Fruit fly (Drosophila melanogaster) whole organism, prepupa: Measurements from ENCODE around the gene tfc.

Experiments used
- CG10631 ChIP-seq: fragments of 200-800 bp; sonication (Bioruptor generic); optimal IDR thresholded peaks from 2 replicates; lab custom pipeline; 2016; ENCODE audit warnings: missing biosample characterization, missing genetic modification characterization
- CG10669 ChIP-seq: fragments of 200-800 bp; sonication (Bioruptor generic); optimal IDR thresholded peaks from 3 replicates; lab custom pipeline; 2018; ENCODE audit warnings: missing biosample characterization, mild to moderate bottlenecking, missing genetic modification characterization, moderate library complexity
- CG11294 ChIP-seq: fragments of 200-800 bp; sonication (Bioruptor generic); IDR thresholded peaks from 2 replicates; pipeline ENCODE4 v1.3.6; 2022; ENCODE audit warnings: missing biosample characterization, missing genetic modification characterization
- CG11902 ChIP-seq: fragments of 200-800 bp; sonication (Bioruptor generic); optimal IDR thresholded peaks from 3 replicates; lab custom pipeline; 2016; ENCODE audit warnings: missing biosample characterization, missing genetic modification characterization
- CG15336 ChIP-seq: fragments of 200-800 bp; sonication (Bioruptor generic); IDR thresholded peaks from 2 replicates; pipeline ENCODE4 v1.3.6; 2022; ENCODE audit warnings: missing biosample characterization, missing genetic modification characterization
- CG1621 ChIP-seq: fragments of 200-800 bp; sonication (Bioruptor generic); optimal IDR thresholded peaks from 3 replicates; lab custom pipeline; 2018; ENCODE audit warnings: missing biosample characterization, mild to moderate bottlenecking, missing genetic modification characterization
- CG16779 ChIP-seq: fragments of 200-800 bp; sonication (Bioruptor generic); optimal IDR thresholded peaks from 3 replicates; lab custom pipeline; 2017; ENCODE audit warnings: missing biosample characterization, mild to moderate bottlenecking, missing genetic modification characterization
- CG3032 ChIP-seq: fragments of 200-800 bp; optimal IDR thresholded peaks from 2 replicates; lab custom pipeline; 2019; ENCODE audit warnings: missing biosample characterization, mild to moderate bottlenecking, missing genetic modification characterization, moderate library complexity
- CG31627 ChIP-seq: fragments of 200-800 bp; sonication (Bioruptor generic); optimal IDR thresholded peaks from 3 replicates; lab custom pipeline; 2016; ENCODE audit warnings: missing biosample characterization, missing genetic modification characterization
- CG34406 ChIP-seq: fragments of 200-800 bp; sonication (Bioruptor generic); optimal IDR thresholded peaks from 3 replicates; lab custom pipeline; 2016; ENCODE audit warnings: missing biosample characterization, missing genetic modification characterization
- CG3919 ChIP-seq: fragments of 200-800 bp; sonication (Bioruptor generic); optimal IDR thresholded peaks from 3 replicates; lab custom pipeline; 2016; ENCODE audit warnings: missing biosample characterization, missing genetic modification characterization
- CG6163 ChIP-seq: fragments of 200-800 bp; sonication (Bioruptor generic); IDR thresholded peaks from 3 replicates; pipeline ENCODE4 v1.3.6; 2022; ENCODE audit warnings: missing biosample characterization, missing genetic modification characterization
- CG6276 ChIP-seq: fragments of 200-800 bp; sonication (Bioruptor generic); optimal IDR thresholded peaks from 2 replicates; lab custom pipeline; 2017; ENCODE audit warnings: missing biosample characterization, mild to moderate bottlenecking, missing genetic modification characterization
- CG6808 ChIP-seq: fragments of 200-800 bp; sonication (Bioruptor generic); optimal IDR thresholded peaks from 3 replicates; lab custom pipeline; 2017; ENCODE audit warnings: missing biosample characterization, missing genetic modification characterization, mild to moderate bottlenecking, moderate library complexity, missing genetic modification reagents
- CG6854 ChIP-seq: fragments of 200-800 bp; sonication (Bioruptor generic); optimal IDR thresholded peaks from 2 replicates; lab custom pipeline; 2017; ENCODE audit warnings: missing biosample characterization, mild to moderate bottlenecking, missing genetic modification characterization
- CG7368 ChIP-seq: fragments of 200-800 bp; sonication (Bioruptor generic); optimal IDR thresholded peaks from 3 replicates; lab custom pipeline; 2016; ENCODE audit warnings: missing biosample characterization, missing genetic modification characterization
- CG8119 ChIP-seq: fragments of 200-800 bp; sonication (Bioruptor generic); IDR thresholded peaks from 3 replicates; pipeline ENCODE4 v1.3.6; 2022; ENCODE audit warnings: missing biosample characterization, missing genetic modification characterization
- CG8319 ChIP-seq: fragments of 200-800 bp; sonication (Bioruptor generic); optimal IDR thresholded peaks from 3 replicates; lab custom pipeline; 2016; ENCODE audit warnings: missing biosample characterization, missing genetic modification characterization
- CG8632 ChIP-seq: fragments of 200-800 bp; sonication (Bioruptor generic); optimal IDR thresholded peaks from 3 replicates; lab custom pipeline; 2016; ENCODE audit warnings: missing biosample characterization, missing genetic modification characterization
- CG9139 ChIP-seq: fragments of 200-800 bp; sonication (Bioruptor generic); optimal IDR thresholded peaks from 3 replicates; lab custom pipeline; 2017; ENCODE audit warnings: missing biosample characterization, mild to moderate bottlenecking, missing genetic modification characterization
- Eip75B ChIP-seq: fragments of 200-800 bp; sonication (Bioruptor generic); optimal IDR thresholded peaks from 3 replicates; lab custom pipeline; 2016; ENCODE audit warnings: missing biosample characterization, missing genetic modification characterization
- Eip93F ChIP-seq: fragments of 200-800 bp; sonication (Bioruptor generic); optimal IDR thresholded peaks from 2 replicates; lab custom pipeline; 2016; ENCODE audit warnings: missing biosample characterization, mild to moderate bottlenecking, missing genetic modification characterization
- Ets21C ChIP-seq: fragments of 200-800 bp; sonication (Bioruptor generic); optimal IDR thresholded peaks from 3 replicates; lab custom pipeline; 2016; ENCODE audit warnings: missing biosample characterization, missing genetic modification characterization
- Ets96B ChIP-seq: fragments of 200-800 bp; optimal IDR thresholded peaks from 2 replicates; lab custom pipeline; 2019; ENCODE audit warnings: missing biosample characterization, mild to moderate bottlenecking, missing genetic modification characterization, moderate library complexity
- Gug ChIP-seq: fragments of 200-800 bp; sonication (Bioruptor generic); IDR thresholded peaks from 2 replicates; pipeline ENCODE4 v1.3.6; 2022; ENCODE audit warnings: missing biosample characterization, missing genetic modification characterization
- Hr38 ChIP-seq: sonication (Bioruptor generic); optimal IDR thresholded peaks from 2 replicates; lab custom pipeline; 2016; ENCODE audit warnings: missing biosample characterization, missing genetic modification characterization
- Hr39 ChIP-seq: fragments of 200-800 bp; sonication (Bioruptor generic); optimal IDR thresholded peaks from 2 replicates; lab custom pipeline; 2016; ENCODE audit warnings: missing biosample characterization, missing genetic modification characterization
- Lpt ChIP-seq: fragments of 200-800 bp; sonication (Bioruptor generic); optimal IDR thresholded peaks from 3 replicates; lab custom pipeline; 2016; ENCODE audit warnings: missing biosample characterization, missing genetic modification characterization
- Met ChIP-seq: fragments of 200-800 bp; sonication (Bioruptor generic); optimal IDR thresholded peaks from 3 replicates; lab custom pipeline; 2016; ENCODE audit warnings: missing biosample characterization, missing genetic modification characterization
- OdsH ChIP-seq: fragments of 200-800 bp; sonication (Bioruptor generic); optimal IDR thresholded peaks from 3 replicates; lab custom pipeline; 2016; ENCODE audit warnings: missing biosample characterization, missing genetic modification characterization
- Smox ChIP-seq: fragments of 200-800 bp; sonication (Bioruptor generic); optimal IDR thresholded peaks from 3 replicates; lab custom pipeline; 2016; ENCODE audit warnings: missing biosample characterization, missing genetic modification characterization
- Sox102F ChIP-seq: fragments of 200-800 bp; sonication (Bioruptor generic); optimal IDR thresholded peaks from 2 replicates; lab custom pipeline; 2016; ENCODE audit warnings: missing biosample characterization, mild to moderate bottlenecking, missing genetic modification characterization
- acj6 ChIP-seq: fragments of 200-800 bp; sonication (Bioruptor generic); optimal IDR thresholded peaks from 3 replicates; lab custom pipeline; 2016; ENCODE audit warnings: missing biosample characterization, missing genetic modification characterization
- dac ChIP-seq: fragments of 200-800 bp; sonication (Bioruptor generic); optimal IDR thresholded peaks from 2 replicates; lab custom pipeline; 2017; ENCODE audit warnings: missing biosample characterization, mild to moderate bottlenecking, missing genetic modification characterization
- esn ChIP-seq: fragments of 200-800 bp; sonication (Bioruptor generic); optimal IDR thresholded peaks from 2 replicates; lab custom pipeline; 2016; ENCODE audit warnings: missing biosample characterization, mild to moderate bottlenecking, missing genetic modification characterization, moderate library complexity
- fd59A ChIP-seq: fragments of 200-800 bp; sonication (Bioruptor generic); optimal IDR thresholded peaks from 2 replicates; lab custom pipeline; 2017; ENCODE audit warnings: missing biosample characterization, mild to moderate bottlenecking, missing genetic modification characterization, missing genetic modification reagents
- fd85E ChIP-seq: fragments of 200-800 bp; sonication (Bioruptor generic); optimal IDR thresholded peaks from 3 replicates; lab custom pipeline; 2016; ENCODE audit warnings: missing biosample characterization, missing genetic modification characterization
- fkh ChIP-seq: fragments of 200-800 bp; sonication (Bioruptor generic); optimal IDR thresholded peaks from 3 replicates; lab custom pipeline; 2017; ENCODE audit warnings: missing biosample characterization, mild to moderate bottlenecking, missing genetic modification characterization, moderate library complexity
- lz ChIP-seq: fragments of 200-800 bp; sonication (Bioruptor generic); optimal IDR thresholded peaks from 3 replicates; lab custom pipeline; 2016; ENCODE audit warnings: missing biosample characterization, missing genetic modification characterization
- net ChIP-seq: fragments of 200-800 bp; sonication (Bioruptor generic); optimal IDR thresholded peaks from 3 replicates; lab custom pipeline; 2016; ENCODE audit warnings: missing biosample characterization, missing genetic modification characterization
- pdm3 ChIP-seq: fragments of 200-800 bp; sonication (Bioruptor generic); optimal IDR thresholded peaks from 3 replicates; lab custom pipeline; 2016; ENCODE audit warnings: missing biosample characterization, missing genetic modification characterization
- salr ChIP-seq, 2 experiments: fragments of 200-800 bp; sonication (Bioruptor generic); optimal IDR thresholded peaks; 3 replicates each; lab custom pipeline; 2016 to 2018; ENCODE audit warnings: missing biosample characterization in 2 of 2, missing genetic modification characterization in 2 of 2, mild to moderate bottlenecking in 1 of 2
- spab ChIP-seq: fragments of 200-800 bp; sonication (Bioruptor generic); optimal IDR thresholded peaks from 2 replicates; lab custom pipeline; 2017; ENCODE audit warnings: missing biosample characterization, mild to moderate bottlenecking, missing genetic modification characterization, missing genetic modification reagents
- topi ChIP-seq: fragments of 200-800 bp; sonication (Bioruptor generic); optimal IDR thresholded peaks from 3 replicates; lab custom pipeline; 2016; ENCODE audit warnings: missing biosample characterization, missing genetic modification characterization
- vri ChIP-seq: fragments of 200-800 bp; sonication (Bioruptor generic); optimal IDR thresholded peaks from 3 replicates; lab custom pipeline; 2016; ENCODE audit warnings: missing biosample characterization, mild to moderate bottlenecking, missing genetic modification characterization

Gene tfc

DNA sequence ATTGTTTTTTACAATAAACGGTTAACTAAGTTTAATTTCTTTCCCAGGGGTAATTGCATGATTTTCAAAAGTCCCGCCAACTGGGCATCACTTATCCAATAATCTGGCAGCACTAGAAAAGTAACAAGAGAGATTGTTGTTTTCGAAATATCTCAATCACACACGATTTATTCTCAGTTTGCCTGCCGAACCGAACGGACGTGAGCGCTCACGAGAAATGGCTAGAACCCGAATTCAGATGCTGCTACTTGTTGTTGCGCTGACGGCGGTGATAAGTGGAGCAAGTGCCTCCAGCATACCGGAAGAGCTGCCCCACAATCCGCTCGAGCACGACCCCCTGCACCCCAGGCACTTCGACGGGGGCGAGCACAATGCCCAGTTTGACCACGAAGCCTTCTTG lies 42.3 kb downstream of the tfc start, which contains the start of gene scf (continued):
- TF ChIP-seq CG11294 (GFP tag; lab: Robert Waterston, UW) (no peak), CG6276 (GFP tag; lab: Kevin White, UChicago) (no peak), CG11902 (no peak), topi (GFP tag; lab: Kevin White, UChicago) (peak; percentile 8), Smox (no peak), fd59A (GFP tag; lab: Kevin White, UChicago) (no peak), acj6 (GFP tag; lab: Kevin White, UChicago) (no peak), CG7368 (GFP tag; lab: Kevin White, UChicago) (no peak), lz (GFP tag; lab: Kevin White, UChicago) (no peak), CG34406 (no peak), Ets96B (tag; lab: Kevin White, UChicago) (no peak), spab (no peak), CG8119 (GFP tag; lab: Robert Waterston, UW) (no peak), CG16779 (no peak), CG6163 (no peak), CG8632 (GFP tag; lab: Kevin White, UChicago) (no peak), Ets21C (GFP tag; lab: Kevin White, UChicago) (no peak), Sox102F (no peak), CG8319 (GFP tag; lab: Kevin White, UChicago) (no peak), CG10669 (GFP tag; lab: Kevin White, UChicago) (no peak), CG3919 (GFP tag; lab: Kevin White, UChicago) (no peak), Hr38 (GFP tag; lab: Kevin White, UChicago) (no peak), fkh (GFP tag; lab: Kevin White, UChicago) (no peak), dac (GFP tag; lab: Kevin White, UChicago) (no peak), CG10631 (GFP tag; lab: Kevin White, UChicago) (no peak), fd85E (GFP tag; lab: Kevin White, UChicago) (no peak), Hr39 (GFP tag; lab: Kevin White, UChicago) (no peak), salr (GFP tag; optimal IDR thresholded peaks at IDR 0.05; lab: Kevin White, UChicago) (no peak)

DNA sequence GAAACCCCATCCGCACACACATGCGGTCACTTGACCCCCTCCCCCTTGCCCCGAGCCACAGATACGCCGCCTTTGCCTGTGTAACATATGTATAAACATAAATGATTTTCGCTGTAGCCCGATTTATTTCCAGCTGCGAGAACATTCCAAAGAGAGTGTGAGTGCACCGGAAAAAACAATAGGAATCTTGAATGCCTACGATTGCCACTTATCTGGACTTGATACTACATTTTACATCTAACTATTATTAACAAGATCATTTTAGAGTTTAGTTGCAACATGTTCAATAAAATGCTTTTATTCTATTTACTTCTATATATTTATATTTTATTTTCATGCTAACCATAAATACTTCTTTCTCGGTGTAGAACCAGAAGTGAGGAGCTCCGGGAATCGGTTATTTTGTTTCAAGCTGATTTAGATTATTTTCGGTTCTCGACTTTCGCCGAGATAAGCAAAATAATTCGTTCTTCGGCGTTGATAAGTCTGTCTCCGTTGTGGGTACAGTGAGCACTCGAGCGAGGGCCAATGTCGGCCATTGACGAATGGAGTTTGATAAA lies 43.9 kb downstream of the tfc start:
- TF ChIP-seq fkh (GFP tag; lab: Kevin White, UChicago) (no peak), vri (GFP tag; lab: Kevin White, UChicago) (peak; percentile 32), CG6808 (GFP tag; lab: Kevin White, UChicago) (peak; percentile 66), acj6 (GFP tag; lab: Kevin White, UChicago) (peak; percentile 60), lz (GFP tag; lab: Kevin White, UChicago) (peak; percentile 52), CG6854 (GFP tag; lab: Kevin White, UChicago) (peak; percentile 33), dac (GFP tag; lab: Kevin White, UChicago) (no peak), CG3032 (tag; lab: Kevin White, UChicago) (peak; percentile 58), CG11902 (peak; percentile 40), CG31627 (GFP tag; lab: Kevin White, UChicago) (peak; percentile 58), Ets96B (tag; lab: Kevin White, UChicago) (peak; percentile 67), Hr39 (GFP tag; lab: Kevin White, UChicago) (peak; percentile 52), Lpt (GFP tag; lab: Kevin White, UChicago) (peak; percentile 29), Hr38 (GFP tag; lab: Kevin White, UChicago) (no peak), CG1621 (tag; lab: Kevin White, UChicago) (peak; percentile 29), Met (GFP tag; lab: Kevin White, UChicago) (no peak), salr (GFP tag; optimal IDR thresholded peaks at IDR 0.05; lab: Kevin White, UChicago) (no peak), CG10631 (GFP tag; lab: Kevin White, UChicago) (no peak), CG15336 (GFP tag; lab: Robert Waterston, UW) (peak; percentile 70), Ets21C (GFP tag; lab: Kevin White, UChicago) (no peak), pdm3 (GFP tag; lab: Kevin White, UChicago) (no peak), CG3919 (GFP tag; lab: Kevin White, UChicago) (no peak), Eip75B (GFP tag; lab: Kevin White, UChicago) (no peak), CG34406 (peak; percentile 68), CG8632 (GFP tag; lab: Kevin White, UChicago) (peak; percentile 65), topi (GFP tag; lab: Kevin White, UChicago) (peak; percentile 68), CG10669 (GFP tag; lab: Kevin White, UChicago) (no peak), fd59A (GFP tag; lab: Kevin White, UChicago) (no peak), esn (peak; percentile 82), net (GFP tag; lab: Kevin White, UChicago) (peak; percentile 70), CG9139 (GFP tag; lab: Kevin White, UChicago) (no peak), OdsH (GFP tag; lab: Kevin White, UChicago) (no peak), Gug (GFP tag; lab: Robert Waterston, UW) (peak; percentile 43; the same call in 1 of the 2 replicates), Smox (no peak), Eip93F (GFP tag; lab: Kevin White, UChicago) (peak; percentile 43), CG6163 (peak; percentile 40; the same call in 1 of the 3 replicates), CG8319 (GFP tag; lab: Kevin White, UChicago) (peak; percentile 6), CG8119 (GFP tag; lab: Robert Waterston, UW) (peak; percentile 61), CG11294 (GFP tag; lab: Robert Waterston, UW) (peak; percentile 26; the same call in 1 of the 2 replicates), fd85E (GFP tag; lab: Kevin White, UChicago) (no peak)
